Worm (Caenorhabditis elegans) whole organism, L4/young adult: Measurements from ENCODE around the gene ZK1248.20.

ENCODE experiments used
- W03F9.2 ChIP-seq: fragments of 150-350 bp; optimal IDR thresholded peaks from 2 replicates; lab custom pipeline; 2014; ENCODE audit warnings: missing biosample characterization, missing genetic modification characterization
- him-1 ChIP-seq: sonication (generic microtip); optimal IDR thresholded peaks from 2 replicates; lab custom pipeline; 2016; ENCODE audit warnings: missing genotype, missing genetic modification reagents, missing genetic modification characterization, missing compliant biosample characterization

ce11 chrII:5805303-5805702, 11.1 kb upstream of the ZK1248.20 start, which contains the start of gene K05F1.10:
- TF ChIP-seq W03F9.2 (tag; lab: Kevin White, UChicago) (no peak), him-1 (no peak)
